Worm (Caenorhabditis elegans) whole organism, L4/young adult: ENCODE results near the gene F56D1.1.

Experiments
- W03F9.2 ChIP-seq: fragments of 150-350 bp; optimal IDR thresholded peaks from 2 replicates; lab custom pipeline; 2014; ENCODE audit warnings: missing biosample characterization, missing genetic modification characterization
- dao-5 ChIP-seq: sonication (generic microtip); optimal IDR thresholded peaks from 2 replicates; lab custom pipeline; 2016; ENCODE audit warnings: missing genotype, missing genetic modification characterization, moderate library complexity, missing compliant biosample characterization

ce11 chrII:5449219-5449618 is 29.2 kb upstream of the F56D1.1 start:
- TF ChIP-seq W03F9.2 (tag; lab: Kevin White, UChicago), result no peak
- no peak for TF ChIP-seq dao-5 (tag; lab: Kevin White, UChicago)
